Fruit fly (Drosophila melanogaster) whole organism, embryonic: ENCODE data around the gene CG9467.
A peak's percentile ranks its signal among the peaks of the same experiment; 100 is the strongest.

Source experiments
- B-H1 ChIP-seq: fragments of 200-800 bp; sonication (Bioruptor generic); IDR thresholded peaks from 3 replicates; pipeline ENCODE4 v1.3.6; 2022; ENCODE audit warnings: missing biosample characterization, missing genetic modification characterization
- CG12155 ChIP-seq: fragments of 200-800 bp; sonication (Bioruptor generic); optimal IDR thresholded peaks from 3 replicates; lab custom pipeline; 2016; ENCODE audit warnings: missing biosample characterization, missing genetic modification characterization
- CG13296 ChIP-seq: fragments of 200-800 bp; sonication (Bioruptor generic); optimal IDR thresholded peaks from 3 replicates; lab custom pipeline; 2018; ENCODE audit warnings: missing biosample characterization, mild to moderate bottlenecking, missing genetic modification characterization
- CG18476 ChIP-seq: fragments of 200-800 bp; sonication (Bioruptor generic); optimal IDR thresholded peaks from 2 replicates; lab custom pipeline; 2016; ENCODE audit warnings: missing biosample characterization, mild to moderate bottlenecking, missing genetic modification characterization
- CG6813 ChIP-seq: fragments of 200-800 bp; sonication (Bioruptor generic); optimal IDR thresholded peaks from 2 replicates; lab custom pipeline; 2017; ENCODE audit warnings: missing biosample characterization, missing genetic modification characterization, mild to moderate bottlenecking, moderate library complexity, missing genetic modification reagents
- E2f2 ChIP-seq: fragments of 200-800 bp; sonication (Bioruptor generic); IDR thresholded peaks from 2 replicates; pipeline ENCODE4 v1.3.6; 2022; ENCODE audit warnings: missing biosample characterization, missing genetic modification characterization
- HmgZ ChIP-seq: fragments of 200-800 bp; sonication (Bioruptor generic); optimal IDR thresholded peaks from 2 replicates; lab custom pipeline; 2018; ENCODE audit warnings: missing biosample characterization, mild to moderate bottlenecking, missing genetic modification characterization
- sob ChIP-seq: fragments of 200-800 bp; sonication (Bioruptor generic); IDR thresholded peaks from 2 replicates; pipeline ENCODE4 v1.3.6; 2022; ENCODE audit warnings: missing biosample characterization, missing genetic modification characterization

- TF ChIP-seq CG18476 (GFP tag; lab: Kevin White, UChicago) (no peak), CG13296 (GFP tag; lab: Kevin White, UChicago) (peak; percentile 5), B-H1 (GFP tag; lab: Robert Waterston, UW) (no peak), CG12155 (GFP tag; lab: Kevin White, UChicago) (no peak), HmgZ (tag; lab: Kevin White, UChicago) (peak; percentile 21), sob (GFP tag; lab: Robert Waterston, UW) (no peak), CG6813 (no peak), E2f2 (GFP tag; lab: Robert Waterston, UW) (no peak)
These were observed 26.7 kb downstream of the CG9467 start, which contains the start of gene Whamy for dm6 chr3R:9774147-9774546.
